Worm (Caenorhabditis elegans) whole organism, L2 larva: ENCODE data around the gene C10A4.9.

Source experiments
- lin-11 ChIP-seq: fragments of 150-350 bp; sonication (generic microtip); optimal IDR thresholded peaks from 2 replicates; lab custom pipeline; 2014; ENCODE audit warnings: missing biosample characterization, missing genetic modification characterization, inconsistent platforms, mixed read lengths
- lsy-2 ChIP-seq, 2 experiments: fragments of 150-350 bp in 1 of 2; sonication (generic microtip) in 1 of 2; optimal IDR thresholded peaks; 2 replicates each; lab custom pipeline; 2014 to 2017; ENCODE audit warnings: missing biosample characterization in 2 of 2, missing genetic modification characterization in 2 of 2
- sma-3 ChIP-seq: sonication (generic microtip); optimal IDR thresholded peaks from 2 replicates; lab custom pipeline; 2016; ENCODE audit warnings: missing genetic modification reagents, missing genetic modification characterization, missing compliant biosample characterization
- unc-62 ChIP-seq: fragments of 150-350 bp; optimal IDR thresholded peaks from 2 replicates; lab custom pipeline; 2014; ENCODE audit warnings: missing biosample characterization, missing genetic modification reagents, missing genetic modification characterization

DNA sequence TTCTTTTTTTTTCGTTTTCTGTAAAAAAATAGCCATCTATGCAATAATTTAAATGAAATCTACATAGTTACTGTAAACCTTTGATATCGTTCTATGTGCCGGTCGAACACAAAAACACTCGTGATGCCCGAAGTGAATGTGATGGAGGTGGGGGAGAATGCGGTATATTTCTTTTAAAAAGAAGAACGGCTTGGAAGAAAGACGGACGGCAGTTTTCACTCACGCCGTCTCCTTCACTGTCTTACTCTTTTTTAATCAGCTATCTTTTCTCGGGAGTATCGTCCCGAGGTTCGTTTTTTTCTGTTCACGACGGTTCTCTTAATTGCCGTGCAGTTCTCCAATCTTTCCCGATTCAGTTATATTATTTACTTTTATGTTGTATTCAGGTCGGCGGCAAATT, 22.1 kb upstream of the C10A4.9 start, which contains the start of gene C10A4.10:
- TF ChIP-seq unc-62 (no peak), lsy-2 (tag; optimal IDR thresholded peaks at IDR 0.05; lab: Kevin White, UChicago) (no peak), sma-3 (GFP tag; lab: Kevin White, UChicago) (no peak), lin-11 (tag; lab: Kevin White, UChicago) (no peak)
